Fruit fly (Drosophila melanogaster): Measurements from ENCODE around the gene Nup133.

DNA sequence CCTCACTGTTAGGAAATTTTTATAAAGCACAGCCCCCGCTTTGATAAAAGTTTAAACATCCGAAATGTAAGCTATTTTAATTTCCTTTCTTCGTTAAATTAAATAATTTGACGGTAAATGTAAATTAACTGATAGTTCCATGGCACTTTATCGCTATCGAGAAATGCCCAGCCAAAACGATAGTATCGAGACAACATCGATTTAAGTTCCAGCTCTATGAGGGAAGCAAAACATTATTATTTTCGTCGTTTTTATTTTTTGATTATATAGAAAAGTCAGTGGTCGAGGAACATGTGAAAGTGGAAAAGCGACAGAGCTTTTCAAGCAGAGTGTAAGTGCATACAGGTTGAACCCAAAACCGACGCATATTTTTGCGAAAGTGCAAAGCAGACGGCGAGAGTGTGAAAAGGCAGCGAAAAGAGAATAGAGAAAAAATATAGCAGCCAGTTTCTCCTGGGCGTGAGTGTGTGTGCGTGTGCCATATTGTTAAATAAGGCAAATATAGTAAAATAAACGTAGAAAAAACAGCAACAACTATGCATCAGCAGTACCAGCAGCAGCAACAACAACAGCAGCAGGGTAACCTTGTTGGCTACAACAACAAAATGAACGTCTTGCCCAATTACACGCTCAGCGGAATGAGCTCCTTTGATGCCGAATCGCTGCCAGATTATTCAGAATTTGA is 36.5 kb downstream of the Nup133 start, which contains the start of gene CG45049:
- TF ChIP-seq az2 (GFP tag; optimal IDR thresholded peaks at IDR 0.05), result no peak
- no peak for TF ChIP-seq CG17385 (GFP tag; optimal IDR thresholded peaks at IDR 0.05)
